Fruit fly (Drosophila melanogaster) whole organism, wandering third instar larva: ENCODE measurements around the gene Ilp5.

Experiments
- CG9705 ChIP-seq: fragments of 200-800 bp; sonication (Bioruptor generic); optimal IDR thresholded peaks from 2 replicates; lab custom pipeline; 2018; ENCODE audit warnings: missing biosample characterization, mild to moderate bottlenecking, missing genetic modification characterization
- HLH106 ChIP-seq: fragments of 200-800 bp; optimal IDR thresholded peaks from 3 replicates; lab custom pipeline; 2019; ENCODE audit warnings: missing biosample characterization, mild to moderate bottlenecking, missing genetic modification characterization, moderate library complexity
- brk ChIP-seq: fragments of 200-800 bp; sonication (Bioruptor generic); optimal IDR thresholded peaks from 2 replicates; lab custom pipeline; 2016; ENCODE audit warnings: missing biosample characterization, mild to moderate bottlenecking, missing genetic modification characterization
- dl ChIP-seq, 2 experiments: fragments of 175-275, 200-275 bp in 1 of 2; fragments of 200-275 bp in 1 of 2; sonication (Bioruptor generic); optimal IDR thresholded peaks; lab custom pipeline; 2018; ENCODE audit warnings: mild to moderate bottlenecking in 2 of 2, missing biosample characterization in 2 of 2, missing genetic modification characterization in 2 of 2, moderate library complexity in 2 of 2; ENCODE audit not compliant: partially characterized antibody in 2 of 2, insufficient read depth in 1 of 2
- dsf ChIP-seq: sonication (Bioruptor generic); optimal IDR thresholded peaks from 2 replicates; lab custom pipeline; 2016; ENCODE audit warnings: missing biosample characterization, missing genetic modification characterization, borderline replicate concordance
- jim ChIP-seq: fragments of 175-275, 200-325 bp; sonication (Bioruptor generic); optimal IDR thresholded peaks from 2 replicates; lab custom pipeline; 2016; ENCODE audit warnings: missing biosample characterization, mild to moderate bottlenecking, missing genetic modification characterization
- lola ChIP-seq: fragments of >200 bp; optimal IDR thresholded peaks from 2 replicates; lab custom pipeline; 2017; ENCODE audit warnings: missing biosample characterization, missing genetic modification characterization
- rgr ChIP-seq: fragments of 200-800 bp; sonication (Bioruptor generic); optimal IDR thresholded peaks from 3 replicates; lab custom pipeline; 2016; ENCODE audit warnings: missing biosample characterization, mild to moderate bottlenecking, missing genetic modification characterization
- sv ChIP-seq: fragments of 200-800 bp; sonication (Bioruptor generic); optimal IDR thresholded peaks from 3 replicates; lab custom pipeline; 2016; ENCODE audit warnings: missing biosample characterization, missing genetic modification characterization
- usp ChIP-seq: fragments of >200 bp; optimal IDR thresholded peaks from 2 replicates; lab custom pipeline; 2017; ENCODE audit warnings: missing biosample characterization, missing genetic modification characterization

- TF ChIP-seq usp (GFP tag; lab: Kevin White, UChicago), result no peak
- no peak for TF ChIP-seq lola (GFP tag; lab: Kevin White, UChicago)
- TF ChIP-seq CG9705, result no peak
- TF ChIP-seq jim (GFP tag; lab: Kevin White, UChicago), result no peak
- TF ChIP-seq dl (GFP tag; optimal IDR thresholded peaks at IDR 0.05; lab: Kevin White, UChicago; ENCODE audit: insufficient read depth in 1 of 2, partially characterized antibody in 2 of 2), result no peak
- no peak for TF ChIP-seq dsf
- no peak for TF ChIP-seq HLH106 (tag; lab: Kevin White, UChicago)
- no peak for TF ChIP-seq sv (GFP tag; lab: Kevin White, UChicago)
- no peak for TF ChIP-seq rgr (GFP tag; lab: Kevin White, UChicago)
- TF ChIP-seq brk, result no peak
Observed at dm6 chr3L:9804125-9804524, 19.6 kb downstream of the Ilp5 start, which contains the start of gene Ilp4.
